Worm (Caenorhabditis elegans): ENCODE results near the gene imp-2.

- TF ChIP-seq ama-1 (optimal IDR thresholded peaks at IDR 0.05) (no peak), nhr-28 (tag; optimal IDR thresholded peaks at IDR 0.05) (no peak), unc-62 (GFP tag; optimal IDR thresholded peaks at IDR 0.05) (no peak), fos-1 (tag; optimal IDR thresholded peaks at IDR 0.05) (no peak), lin-15B (tag; optimal IDR thresholded peaks at IDR 0.05) (no peak), pqm-1 (tag; optimal IDR thresholded peaks at IDR 0.05) (peak; percentile 37)
Observed at ce11 chrIV:11097795-11098194, 20.9 kb downstream of the imp-2 start, which contains the start of gene M7.12.
